Worm (Caenorhabditis elegans) whole organism, mixed stage, embryonic: ENCODE data around the gene F48E3.9.

Experiments used
- ceh-43 ChIP-seq: fragments of 200-800 bp; sonication (Bioruptor generic); optimal IDR thresholded peaks from 2 replicates; lab custom pipeline; 2018; ENCODE audit warnings: mild to moderate bottlenecking, missing genetic modification characterization, moderate library complexity, missing compliant biosample characterization
- elt-1 ChIP-seq: sonication (generic microtip); optimal IDR thresholded peaks from 2 replicates; lab custom pipeline; 2017; ENCODE audit warnings: missing genetic modification characterization, mild to moderate bottlenecking, missing compliant biosample characterization, antibody characterized with exemption, moderate library complexity, borderline replicate concordance; ENCODE audit not compliant: insufficient read depth
- mab-5 ChIP-seq: fragments of 150-350 bp; optimal IDR thresholded peaks from 2 replicates; lab custom pipeline; 2014; ENCODE audit warnings: missing biosample characterization, missing genetic modification characterization
- pha-4 ChIP-seq: fragments of 150-350 bp; optimal IDR thresholded peaks from 2 replicates; lab custom pipeline; 2018; ENCODE audit warnings: missing biosample characterization, missing genetic modification reagents, missing genetic modification characterization
- zip-8 ChIP-seq: fragments of 150-350 bp; optimal IDR thresholded peaks from 2 replicates; lab custom pipeline; 2014; ENCODE audit warnings: missing biosample characterization, missing genetic modification characterization
- ztf-11 ChIP-seq: fragments of 150-350 bp; optimal IDR thresholded peaks from 2 replicates; lab custom pipeline; 2014; ENCODE audit warnings: missing biosample characterization, missing genetic modification characterization

DNA sequence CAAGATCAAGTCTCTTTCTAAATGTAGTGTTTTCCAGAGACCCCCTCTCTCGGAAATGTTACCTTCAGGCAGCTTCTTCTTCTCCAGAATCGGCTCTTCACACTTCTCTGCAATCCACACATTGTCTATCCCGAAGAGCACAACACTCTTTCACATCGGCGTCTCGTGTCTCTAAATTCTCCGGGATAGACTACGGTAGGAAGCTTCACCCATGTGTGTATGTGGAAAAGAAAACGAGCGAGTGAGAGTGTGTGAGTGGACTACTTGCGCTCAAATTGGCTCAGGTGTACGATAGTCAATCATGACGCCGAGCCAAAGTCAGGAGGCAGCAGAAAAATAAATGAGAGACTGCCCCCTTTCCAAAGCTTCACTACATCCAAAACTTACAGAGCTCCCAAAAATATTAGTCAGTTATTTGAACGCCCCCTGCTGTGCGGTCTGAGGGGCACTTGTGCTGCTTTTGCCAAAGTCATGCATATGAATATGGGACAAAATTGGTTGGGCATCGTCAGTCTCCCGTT, 23.6 kb upstream of the F48E3.9 start:
- TF ChIP-seq ztf-11, result no peak
- no peak for TF ChIP-seq mab-5 (tag; lab: Kevin White, UChicago)
- TF ChIP-seq pha-4 (tag; lab: Kevin White, UChicago), result no peak
- no peak for TF ChIP-seq elt-1 (tag; lab: Kevin White, UChicago)
- TF ChIP-seq ceh-43 (GFP tag; lab: Kevin White, UChicago), result no peak
- TF ChIP-seq zip-8 (tag; lab: Kevin White, UChicago), result no peak
